Worm (Caenorhabditis elegans) whole organism, midembryonic: ENCODE data around the gene C24H10.4.
A peak's percentile ranks its signal among the peaks of the same experiment; 100 is the strongest.

Experiments used
- T22C8.4 ChIP-seq: fragments of 200-800 bp; sonication (Bioruptor generic); IDR thresholded peaks from 2 replicates; pipeline ENCODE4 v1.3.6; 2022; ENCODE audit warnings: missing genetic modification characterization, missing compliant biosample characterization
- cog-1 ChIP-seq: sonication (generic microtip); optimal IDR thresholded peaks from 2 replicates; lab custom pipeline; 2016; ENCODE audit warnings: missing genetic modification characterization, missing compliant biosample characterization
- flt-1 ChIP-seq: fragments of 200-800 bp; sonication (Bioruptor generic); IDR thresholded peaks from 2 replicates; pipeline ENCODE4 v1.3.6; 2022; ENCODE audit warnings: missing genetic modification characterization, missing compliant biosample characterization
- klf-2 ChIP-seq: fragments of 200-800 bp; sonication (Bioruptor generic); conservative IDR thresholded peaks from 2 replicates; pipeline ENCODE4 v1.3.6; 2022; ENCODE audit warnings: missing genetic modification reagents, missing genetic modification characterization, missing compliant biosample characterization
- ref-1 ChIP-seq: fragments of 200-800 bp; sonication (Bioruptor generic); conservative IDR thresholded peaks from 2 replicates; pipeline ENCODE4 v1.3.6; 2022; ENCODE audit warnings: missing genetic modification reagents, missing genetic modification characterization, missing compliant biosample characterization
- tab-1 ChIP-seq: fragments of 200-800 bp; sonication (Bioruptor generic); IDR thresholded peaks from 2 replicates; pipeline ENCODE4 v1.3.6; 2022; ENCODE audit warnings: missing genetic modification characterization, missing compliant biosample characterization
- ztf-29 ChIP-seq: fragments of 200-800 bp; sonication (Bioruptor generic); IDR thresholded peaks from 2 replicates; pipeline ENCODE4 v1.3.6; 2022; ENCODE audit warnings: missing genetic modification reagents, missing genetic modification characterization, missing compliant biosample characterization

ce11 chrX:5077696-5078343 is 18.8 kb upstream of the C24H10.4 start, which contains the start of gene cal-5:
- no peak for TF ChIP-seq flt-1
- no peak for TF ChIP-seq klf-2
- 0 out of 2 replicates have a peak, but pooled peaks have one; percentile 30 for TF ChIP-seq tab-1 (GFP tag; lab: Robert Waterston, UW)
- TF ChIP-seq ztf-29 (GFP tag; lab: Robert Waterston, UW) = no peak
- no peak for TF ChIP-seq T22C8.4 (GFP tag; lab: Robert Waterston, UW)
- TF ChIP-seq ref-1 (GFP tag; lab: Robert Waterston, UW) = 0 out of 2 replicates have a peak, but pooled peaks have one; percentile 17
- TF ChIP-seq cog-1 (tag; lab: Kevin White, UChicago) = no peak
